Fruit fly (Drosophila melanogaster): ENCODE data around the gene DIP-beta.
A peak's percentile ranks its signal among the peaks of the same experiment; 100 is the strongest.

Gene DIP-beta

DNA sequence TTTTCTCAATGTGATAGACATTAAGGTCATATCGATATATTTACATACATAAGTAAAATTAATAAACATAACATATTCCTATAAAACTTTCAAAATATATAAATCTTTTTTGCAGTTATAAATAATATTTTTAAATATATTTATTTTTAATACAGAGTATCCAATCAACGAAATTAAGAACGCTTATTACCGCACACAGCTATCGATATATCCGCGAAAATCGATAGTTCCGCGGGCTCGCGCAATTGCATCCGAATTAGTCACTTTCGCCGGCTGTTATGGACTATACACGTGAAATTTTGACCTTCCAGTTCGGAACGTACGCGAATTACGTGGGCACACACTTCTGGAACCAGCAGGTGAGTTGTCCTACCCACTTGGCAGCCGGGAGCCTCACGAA, 68.8 kb downstream of the DIP-beta start, which contains the start of gene mst:
Gene mst (plus strand): TSS at position 244 of the 400 bp plus-strand sequence.
- TF ChIP-seq CG12605 (GFP tag; IDR thresholded peaks at IDR 0.05) (no peak), fd96Ca (GFP tag; IDR thresholded peaks at IDR 0.05) (no peak), Ets98B (GFP tag; IDR thresholded peaks at IDR 0.05) (no peak), D1 (tag; optimal IDR thresholded peaks at IDR 0.05) (no peak), CG9948 (tag; optimal IDR thresholded peaks at IDR 0.05) (no peak), CG8301 (tag; optimal IDR thresholded peaks at IDR 0.05) (no peak), CG14655 (GFP tag; optimal IDR thresholded peaks at IDR 0.05) (no peak), CG32121 (GFP tag; IDR thresholded peaks at IDR 0.05) (no peak), CG8159 (tag; optimal IDR thresholded peaks at IDR 0.05) (no peak), rn (GFP tag; IDR thresholded peaks at IDR 0.05) (no peak), Snoo (tag; optimal IDR thresholded peaks at IDR 0.05) (no peak), CG10348 (GFP tag; IDR thresholded peaks at IDR 0.05) (no peak), CG17806 (tag; optimal IDR thresholded peaks at IDR 0.05) (no peak), Pif1A (GFP tag; optimal IDR thresholded peaks at IDR 0.05) (no peak)

DNA sequence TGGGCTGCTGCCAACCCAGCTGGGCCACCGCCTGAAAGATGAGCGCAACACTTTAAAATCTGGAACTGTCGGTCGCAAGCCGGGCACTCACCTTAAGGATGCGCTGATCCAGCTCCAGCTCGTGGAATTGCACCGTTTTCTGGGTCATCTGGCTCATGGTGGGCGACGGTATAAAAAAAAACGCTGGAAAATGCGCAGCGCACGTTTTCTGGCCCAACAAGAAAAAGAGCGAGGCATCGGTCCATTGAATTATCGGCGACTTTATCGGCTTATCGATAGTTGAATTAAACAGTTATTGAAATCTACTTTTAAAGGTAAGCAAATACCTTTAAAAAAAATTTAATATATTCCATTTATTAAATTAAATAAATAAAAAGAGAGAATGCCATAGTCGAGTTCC, 69.8 kb downstream of the DIP-beta start, which contains the start of gene Ddx56:
Gene Ddx56 (minus strand): TSS at position 252 of the 400 bp plus-strand sequence.
- TF ChIP-seq CG17806 (tag; optimal IDR thresholded peaks at IDR 0.05): no peak
- TF ChIP-seq fd96Ca (GFP tag; IDR thresholded peaks at IDR 0.05): no peak
- TF ChIP-seq EcR (GFP tag; optimal IDR thresholded peaks at IDR 0.05): no peak
- no peak for TF ChIP-seq CG10348 (GFP tag; IDR thresholded peaks at IDR 0.05)
- TF ChIP-seq Ets98B (GFP tag; IDR thresholded peaks at IDR 0.05): no peak
- no peak for TF ChIP-seq Pif1B (GFP tag; optimal IDR thresholded peaks at IDR 0.05)
- no peak for TF ChIP-seq CG13204 (GFP tag; optimal IDR thresholded peaks at IDR 0.05)
- no peak for TF ChIP-seq D1 (tag; optimal IDR thresholded peaks at IDR 0.05)

DNA sequence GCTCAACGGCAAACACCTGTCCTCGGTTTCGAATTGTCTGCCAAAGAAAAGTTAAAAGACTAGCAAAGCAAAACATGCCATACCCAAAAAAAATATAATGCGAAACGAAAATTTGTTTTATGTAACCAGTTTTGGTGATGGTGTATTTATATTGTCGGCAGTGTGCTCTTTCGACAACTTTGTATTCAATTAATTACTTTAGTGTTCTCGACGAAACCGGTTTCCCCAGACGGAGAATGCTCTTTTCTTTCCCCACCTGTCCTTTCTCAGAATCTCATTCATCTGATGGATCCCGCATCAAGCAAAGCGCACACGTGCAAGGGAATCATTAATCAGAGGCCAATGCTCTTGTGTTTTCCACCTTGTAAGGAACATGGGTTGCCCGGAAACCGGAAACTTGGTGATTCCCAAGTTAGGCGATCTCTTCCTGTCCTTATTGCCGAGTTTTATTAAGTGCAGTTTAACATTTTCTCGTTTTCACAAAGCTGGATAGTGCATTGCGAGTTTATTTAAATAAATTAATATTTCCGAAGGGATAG, 79.1 kb downstream of the DIP-beta start:
- peak; percentile 87 for TF ChIP-seq EcR (GFP tag; optimal IDR thresholded peaks at IDR 0.05)
- TF ChIP-seq CG32121 (GFP tag; IDR thresholded peaks at IDR 0.05): no peak
- TF ChIP-seq CG17806 (tag; optimal IDR thresholded peaks at IDR 0.05): no peak
- no peak for TF ChIP-seq Pif1A (GFP tag; optimal IDR thresholded peaks at IDR 0.05)
- TF ChIP-seq gl (tag; optimal IDR thresholded peaks at IDR 0.05): no peak

- TF ChIP-seq fd96Ca (GFP tag; IDR thresholded peaks at IDR 0.05) (0 out of 3 replicates have a peak, but pooled peaks have one; percentile 5), CG12605 (GFP tag; IDR thresholded peaks at IDR 0.05) (no peak), CG8159 (tag; optimal IDR thresholded peaks at IDR 0.05) (peak; percentile 68), EcR (GFP tag; optimal IDR thresholded peaks at IDR 0.05) (no peak), CG32121 (GFP tag; IDR thresholded peaks at IDR 0.05) (peak; percentile 61), Pif1B (GFP tag; optimal IDR thresholded peaks at IDR 0.05) (peak; percentile 64), CG13204 (GFP tag; optimal IDR thresholded peaks at IDR 0.05) (no peak), CG9948 (tag; optimal IDR thresholded peaks at IDR 0.05) (peak; percentile 53), D1 (tag; optimal IDR thresholded peaks at IDR 0.05) (no peak), rn (GFP tag; IDR thresholded peaks at IDR 0.05) (no peak), CG17806 (tag; optimal IDR thresholded peaks at IDR 0.05) (peak; percentile 47), CG34367 (tag; optimal IDR thresholded peaks at IDR 0.05) (peak; percentile 2), Pif1A (GFP tag; optimal IDR thresholded peaks at IDR 0.05) (peak; percentile 55), CG4496 (GFP tag; IDR thresholded peaks at IDR 0.05) (no peak), CG15710 (tag; optimal IDR thresholded peaks at IDR 0.05) (peak; percentile 57), CG8301 (tag; optimal IDR thresholded peaks at IDR 0.05) (peak; percentile 65), gl (tag; optimal IDR thresholded peaks at IDR 0.05) (no peak), CG10348 (GFP tag; IDR thresholded peaks at IDR 0.05) (no peak), Snoo (tag; optimal IDR thresholded peaks at IDR 0.05) (peak; percentile 51), CG14655 (GFP tag; optimal IDR thresholded peaks at IDR 0.05) (peak; percentile 74), Ets98B (GFP tag; IDR thresholded peaks at IDR 0.05) (peak; percentile 69)
These were observed 81.9 kb downstream of the DIP-beta start for dm6 chrX:21375595-21376047.

dm6 chrX:21373659-21374426, 83.7 kb downstream of the DIP-beta start, which contains the start of gene slgA:
Gene slgA, plus strand, starts transcription at chrX:21374002.
- TF ChIP-seq CG10348 (GFP tag; IDR thresholded peaks at IDR 0.05) (no peak), gl (tag; optimal IDR thresholded peaks at IDR 0.05) (no peak), CG4496 (GFP tag; IDR thresholded peaks at IDR 0.05) (peak; percentile 75), CG32121 (GFP tag; IDR thresholded peaks at IDR 0.05) (no peak), CG8301 (tag; optimal IDR thresholded peaks at IDR 0.05) (no peak)

Measured in whole organism, pupa.